Fruit fly (Drosophila melanogaster) whole organism, wandering third instar larva: ENCODE results near the gene CG42676.

ENCODE experiments used
- Abd-B ChIP-seq: fragments of >200 bp; optimal IDR thresholded peaks from 2 replicates; lab custom pipeline; 2017; ENCODE audit warnings: missing biosample characterization, missing genetic modification characterization
- CG9705 ChIP-seq: fragments of 200-800 bp; sonication (Bioruptor generic); optimal IDR thresholded peaks from 2 replicates; lab custom pipeline; 2018; ENCODE audit warnings: missing biosample characterization, mild to moderate bottlenecking, missing genetic modification characterization
- CrebA ChIP-seq: fragments of 200-800 bp; sonication (Bioruptor generic); optimal IDR thresholded peaks from 2 replicates; lab custom pipeline; 2016; ENCODE audit warnings: missing biosample characterization, mild to moderate bottlenecking, missing genetic modification characterization, borderline replicate concordance
- Dfd ChIP-seq: fragments of >200 bp; optimal IDR thresholded peaks from 2 replicates; lab custom pipeline; 2017; ENCODE audit warnings: missing biosample characterization, missing genetic modification characterization
- Dif ChIP-seq: fragments of 200-275, 200-300 bp; sonication (Bioruptor generic); optimal IDR thresholded peaks from 2 replicates; lab custom pipeline; 2018; ENCODE audit warnings: missing biosample characterization, missing genetic modification characterization; ENCODE audit not compliant: partially characterized antibody
- GATAd ChIP-seq: sonication (Bioruptor generic); optimal IDR thresholded peaks from 2 replicates; lab custom pipeline; 2016; ENCODE audit warnings: missing biosample characterization, missing genetic modification characterization
- HLH106 ChIP-seq: fragments of 200-800 bp; optimal IDR thresholded peaks from 3 replicates; lab custom pipeline; 2019; ENCODE audit warnings: missing biosample characterization, mild to moderate bottlenecking, missing genetic modification characterization, moderate library complexity
- Hnf4 ChIP-seq: fragments of 200-800 bp; sonication (Bioruptor generic); optimal IDR thresholded peaks from 2 replicates; lab custom pipeline; 2016; ENCODE audit warnings: missing biosample characterization, mild to moderate bottlenecking, missing genetic modification characterization
- Hr78 ChIP-seq: fragments of >200 bp; optimal IDR thresholded peaks from 2 replicates; lab custom pipeline; 2017; ENCODE audit warnings: missing biosample characterization, missing genetic modification characterization
- Hr83 ChIP-seq: fragments of 200-300 bp; sonication (Bioruptor generic); optimal IDR thresholded peaks from 2 replicates; lab custom pipeline; 2016; ENCODE audit warnings: missing biosample characterization, mild to moderate bottlenecking, missing genetic modification characterization, moderate library complexity; ENCODE audit not compliant: poor library complexity, severe bottlenecking
- Mio ChIP-seq: sonication (Bioruptor generic); optimal IDR thresholded peaks from 2 replicates; lab custom pipeline; 2016; ENCODE audit warnings: missing biosample characterization, missing genetic modification characterization
- Myc ChIP-seq: fragments of >200 bp; optimal IDR thresholded peaks from 2 replicates; lab custom pipeline; 2017
- N ChIP-seq: fragments of >200 bp; optimal IDR thresholded peaks from 2 replicates; lab custom pipeline; 2018; ENCODE audit warnings: missing biosample characterization, missing external identifiers, missing genetic modification characterization
- OdsH ChIP-seq: fragments of 200-800 bp; sonication (Bioruptor generic); optimal IDR thresholded peaks from 2 replicates; lab custom pipeline; 2016; ENCODE audit warnings: missing biosample characterization, mild to moderate bottlenecking, missing genetic modification characterization
- Rel ChIP-seq, 2 experiments: fragments of 200-800 bp; sonication (Bioruptor generic) in 1 of 2; optimal IDR thresholded peaks; 2 replicates in 1 of 2; 3 replicates in 1 of 2; lab custom pipeline; 2016 to 2019; ENCODE audit warnings: mild to moderate bottlenecking in 2 of 2, missing biosample characterization in 2 of 2, missing genetic modification characterization in 2 of 2, moderate library complexity in 1 of 2
- Sp1 ChIP-seq: fragments of 200-800 bp; sonication (Bioruptor generic); optimal IDR thresholded peaks from 3 replicates; lab custom pipeline; 2019; ENCODE audit warnings: missing biosample characterization, mild to moderate bottlenecking, missing genetic modification characterization, moderate library complexity
- Vsx2 ChIP-seq: fragments of 200-300, 225-300 bp; sonication (Bioruptor generic); optimal IDR thresholded peaks from 2 replicates; lab custom pipeline; 2018; ENCODE audit warnings: missing biosample characterization, missing genetic modification characterization; ENCODE audit not compliant: partially characterized antibody
- br ChIP-seq: fragments of 200-800 bp; sonication (Bioruptor generic); optimal IDR thresholded peaks from 2 replicates; lab custom pipeline; 2016; ENCODE audit warnings: missing biosample characterization, missing genetic modification characterization
- brk ChIP-seq: fragments of 200-800 bp; sonication (Bioruptor generic); optimal IDR thresholded peaks from 2 replicates; lab custom pipeline; 2016; ENCODE audit warnings: missing biosample characterization, mild to moderate bottlenecking, missing genetic modification characterization
- dl ChIP-seq, 2 experiments: fragments of 175-275, 200-275 bp in 1 of 2; fragments of 200-275 bp in 1 of 2; sonication (Bioruptor generic); optimal IDR thresholded peaks; lab custom pipeline; 2018; ENCODE audit warnings: mild to moderate bottlenecking in 2 of 2, missing biosample characterization in 2 of 2, missing genetic modification characterization in 2 of 2, moderate library complexity in 2 of 2; ENCODE audit not compliant: partially characterized antibody in 2 of 2, insufficient read depth in 1 of 2
- dmrt93B ChIP-seq: fragments of 200-800 bp; sonication (Bioruptor generic); optimal IDR thresholded peaks from 2 replicates; lab custom pipeline; 2018; ENCODE audit warnings: missing biosample characterization, mild to moderate bottlenecking, missing genetic modification characterization
- dsf ChIP-seq: sonication (Bioruptor generic); optimal IDR thresholded peaks from 2 replicates; lab custom pipeline; 2016; ENCODE audit warnings: missing biosample characterization, missing genetic modification characterization, borderline replicate concordance
- ey ChIP-seq: fragments of 200-800 bp; sonication (Bioruptor generic); optimal IDR thresholded peaks from 2 replicates; lab custom pipeline; 2016; ENCODE audit warnings: missing biosample characterization, missing genetic modification characterization
- foxo ChIP-seq, 2 experiments: fragments of 200-800 bp; sonication (Bioruptor generic); optimal IDR thresholded peaks; 2 replicates in 1 of 2; 3 replicates in 1 of 2; lab custom pipeline; 2016 to 2017; ENCODE audit warnings: missing biosample characterization in 2 of 2, missing genetic modification characterization in 2 of 2
- fru ChIP-seq: fragments of 200-800 bp; sonication (Bioruptor generic); optimal IDR thresholded peaks from 3 replicates; lab custom pipeline; 2016; ENCODE audit warnings: missing biosample characterization, mild to moderate bottlenecking, missing genetic modification characterization
- h ChIP-seq: fragments of 200-800 bp; sonication (Bioruptor generic); optimal IDR thresholded peaks from 3 replicates; lab custom pipeline; 2016; ENCODE audit warnings: missing biosample characterization, mild to moderate bottlenecking, missing genetic modification characterization
- jim ChIP-seq: fragments of 175-275, 200-325 bp; sonication (Bioruptor generic); optimal IDR thresholded peaks from 2 replicates; lab custom pipeline; 2016; ENCODE audit warnings: missing biosample characterization, mild to moderate bottlenecking, missing genetic modification characterization
- lola ChIP-seq: fragments of >200 bp; optimal IDR thresholded peaks from 2 replicates; lab custom pipeline; 2017; ENCODE audit warnings: missing biosample characterization, missing genetic modification characterization
- pan ChIP-seq: fragments of >200 bp; optimal IDR thresholded peaks from 2 replicates; lab custom pipeline; 2017
- psq ChIP-seq: fragments of 200-800 bp; sonication (Bioruptor generic); optimal IDR thresholded peaks from 3 replicates; lab custom pipeline; 2017; ENCODE audit warnings: missing biosample characterization, mild to moderate bottlenecking, missing genetic modification characterization, moderate library complexity
- rgr ChIP-seq: fragments of 200-800 bp; sonication (Bioruptor generic); optimal IDR thresholded peaks from 3 replicates; lab custom pipeline; 2016; ENCODE audit warnings: missing biosample characterization, mild to moderate bottlenecking, missing genetic modification characterization
- sage ChIP-seq: fragments of 200-800 bp; sonication (Bioruptor generic); optimal IDR thresholded peaks from 2 replicates; lab custom pipeline; 2016; ENCODE audit warnings: missing biosample characterization, mild to moderate bottlenecking, missing genetic modification characterization
- sv ChIP-seq: fragments of 200-800 bp; sonication (Bioruptor generic); optimal IDR thresholded peaks from 3 replicates; lab custom pipeline; 2016; ENCODE audit warnings: missing biosample characterization, missing genetic modification characterization
- tai ChIP-seq: sonication (Bioruptor generic); optimal IDR thresholded peaks from 2 replicates; lab custom pipeline; 2016; ENCODE audit warnings: missing biosample characterization, missing genetic modification characterization
- usp ChIP-seq: fragments of >200 bp; optimal IDR thresholded peaks from 2 replicates; lab custom pipeline; 2017; ENCODE audit warnings: missing biosample characterization, missing genetic modification characterization
- woc ChIP-seq: sonication (Bioruptor generic); optimal IDR thresholded peaks from 2 replicates; lab custom pipeline; 2016; ENCODE audit warnings: missing biosample characterization, mild to moderate bottlenecking, missing genetic modification characterization

CG42676 gene

dm6 chr3L:1772593-1772992 lies 30.3 kb upstream of the CG42676 start:
- TF ChIP-seq CrebA (GFP tag; lab: Kevin White, UChicago) (no peak), CG9705 (GFP tag; lab: Kevin White, UChicago) (no peak), dsf (GFP tag; lab: Kevin White, UChicago) (no peak), Hr78 (GFP tag; lab: Kevin White, UChicago) (no peak), Dfd (no peak), h (GFP tag; lab: Kevin White, UChicago) (no peak), GATAd (GFP tag; lab: Kevin White, UChicago) (no peak), Vsx2 (no peak), psq (GFP tag; lab: Kevin White, UChicago) (no peak), jim (GFP tag; lab: Kevin White, UChicago) (no peak), Sp1 (GFP tag; lab: Kevin White, UChicago) (no peak), Dif (GFP tag; lab: Kevin White, UChicago) (no peak), Hnf4 (no peak), Hr83 (GFP tag; lab: Kevin White, UChicago) (no peak), dmrt93B (GFP tag; lab: Kevin White, UChicago) (no peak), sv (no peak), brk (GFP tag; lab: Kevin White, UChicago) (no peak)

- TF ChIP-seq Dfd (no peak), HLH106 (tag; lab: Kevin White, UChicago) (peak; percentile 96), OdsH (GFP tag; lab: Kevin White, UChicago) (peak; percentile 98), Vsx2 (no peak), dl (GFP tag; optimal IDR thresholded peaks at IDR 0.05; lab: Kevin White, UChicago; ENCODE audit: insufficient read depth in 1 of 2, partially characterized antibody in 2 of 2) (no peak), dmrt93B (GFP tag; lab: Kevin White, UChicago) (peak; percentile 84), brk (GFP tag; lab: Kevin White, UChicago) (no peak), tai (GFP tag; lab: Kevin White, UChicago) (no peak), jim (GFP tag; lab: Kevin White, UChicago) (no peak), pan (no peak), Mio (GFP tag; lab: Kevin White, UChicago) (peak; percentile 68), Hr83 (GFP tag; lab: Kevin White, UChicago) (peak; percentile 46), woc (no peak), N (no peak), sv (peak; percentile 89), lola (GFP tag; lab: Kevin White, UChicago) (no peak), Sp1 (GFP tag; lab: Kevin White, UChicago) (peak; percentile 99), br (GFP tag; lab: Kevin White, UChicago) (no peak), ey (peak; percentile 93), psq (GFP tag; lab: Kevin White, UChicago) (peak; percentile 97), foxo (GFP tag; optimal IDR thresholded peaks at IDR 0.05; lab: Kevin White, UChicago) (peak in 1 of 2 experiments; percentile 98), usp (GFP tag; lab: Kevin White, UChicago) (no peak), CG9705 (GFP tag; lab: Kevin White, UChicago) (no peak), Myc (lab: Kevin White, UChicago) (no peak), fru (GFP tag; lab: Kevin White, UChicago) (peak; percentile 91), rgr (GFP tag; lab: Kevin White, UChicago) (peak; percentile 99), Dif (GFP tag; lab: Kevin White, UChicago) (no peak), Hr78 (GFP tag; lab: Kevin White, UChicago) (no peak), GATAd (GFP tag; lab: Kevin White, UChicago) (peak; percentile 87), CrebA (GFP tag; lab: Kevin White, UChicago) (no peak), sage (no peak), dsf (GFP tag; lab: Kevin White, UChicago) (no peak), Rel (GFP tag; optimal IDR thresholded peaks at IDR 0.05; lab: Kevin White, UChicago) (peak; percentile 69), Rel (tag; optimal IDR thresholded peaks at IDR 0.05; lab: Kevin White, UChicago) (peak; percentile 69), h (GFP tag; lab: Kevin White, UChicago) (peak; percentile 97), Abd-B (GFP tag; lab: Kevin White, UChicago) (no peak)
Measured at dm6 chr3L:1774713-1775648, 27.9 kb upstream of the CG42676 start, which contains the start of the genes CG13933 and PolD2. Gene CG13933, minus strand, starts transcription at chr3L:1775147. Gene PolD2, plus strand, starts transcription at chr3L:1775633.
